Fruit fly (Drosophila melanogaster): ENCODE measurements around the gene Hsp23.

The Hsp23 gene

dm6 chr3L:9410754-9411423 lies 29.2 kb downstream of the Hsp23 start, which contains the start of the genes CG4022 and Cpsf5 (continued):
- TF ChIP-seq sc (optimal IDR thresholded peaks at IDR 0.05): no peak
- peak; percentile 16 for TF ChIP-seq sc (GFP tag; optimal IDR thresholded peaks at IDR 0.05)
- TF ChIP-seq Sry-δ (GFP tag; optimal IDR thresholded peaks at IDR 0.05): peak; percentile 42
- TF ChIP-seq HmgZ (tag; optimal IDR thresholded peaks at IDR 0.05): peak; percentile 91
- TF ChIP-seq Ada2b (GFP tag; IDR thresholded peaks at IDR 0.05): peak; percentile 78
- no peak for TF ChIP-seq CG6813 (GFP tag; optimal IDR thresholded peaks at IDR 0.05)
- peak; percentile 97 for TF ChIP-seq abd-A (tag; optimal IDR thresholded peaks at IDR 0.05)
- TF ChIP-seq hkb (optimal IDR thresholded peaks at IDR 0.05): no peak
- peak; percentile 87 for TF ChIP-seq hkb (GFP tag; IDR thresholded peaks at IDR 0.05)
- TF ChIP-seq schlank (tag; optimal IDR thresholded peaks at IDR 0.05): peak; percentile 63
- TF ChIP-seq Xrp1 (GFP tag; IDR thresholded peaks at IDR 0.05): peak; percentile 89
- TF ChIP-seq kni (GFP tag; optimal IDR thresholded peaks at IDR 0.05): peak; percentile 93
- TF ChIP-seq unpg (GFP tag; optimal IDR thresholded peaks at IDR 0.05): peak; percentile 87
- TF ChIP-seq tll (GFP tag; optimal IDR thresholded peaks at IDR 0.05): no peak
- TF ChIP-seq Bgb (GFP tag; IDR thresholded peaks at IDR 0.05; ENCODE audit: partially characterized antibody): peak; percentile 23; the same call in 1 of the 2 replicates
- TF ChIP-seq B-H1 (GFP tag; IDR thresholded peaks at IDR 0.05): peak; percentile 63; the same call in 2 of the 3 replicates
- TF ChIP-seq row (GFP tag; IDR thresholded peaks at IDR 0.05): peak; percentile 95
- TF ChIP-seq bowl (GFP tag; IDR thresholded peaks at IDR 0.05): 0 out of 2 replicates have a peak, but pooled peaks have one; percentile 13
- peak; percentile 85 for TF ChIP-seq CG4617 (GFP tag; optimal IDR thresholded peaks at IDR 0.05; ENCODE audit: borderline replicate concordance)
- no peak for TF ChIP-seq usp (GFP tag; optimal IDR thresholded peaks at IDR 0.05)
- TF ChIP-seq Dad (GFP tag; optimal IDR thresholded peaks at IDR 0.05): peak; percentile 34
- peak; percentile 89 for TF ChIP-seq sug (tag; optimal IDR thresholded peaks at IDR 0.05)
- no peak for TF ChIP-seq CG3726 (GFP tag; IDR thresholded peaks at IDR 0.05)
- peak; percentile 79 for TF ChIP-seq CG6689 (GFP tag; IDR thresholded peaks at IDR 0.05)
- peak; percentile 92 for TF ChIP-seq sens (GFP tag)
- peak; percentile 73 for TF ChIP-seq mam (GFP tag; optimal IDR thresholded peaks at IDR 0.05)
- TF ChIP-seq hb (GFP tag; IDR thresholded peaks at IDR 0.05; ENCODE audit: partially characterized antibody): no peak
- TF ChIP-seq ash1 (GFP tag; optimal IDR thresholded peaks at IDR 0.05): no peak
- TF ChIP-seq CG1832 (GFP tag; optimal IDR thresholded peaks at IDR 0.05): no peak
- TF ChIP-seq fd3F (GFP tag; optimal IDR thresholded peaks at IDR 0.05): peak; percentile 87
- peak; percentile 91 for TF ChIP-seq CoRest (tag; optimal IDR thresholded peaks at IDR 0.05)
- TF ChIP-seq Spps (tag; optimal IDR thresholded peaks at IDR 0.05): peak; percentile 67
- TF ChIP-seq Tbp (GFP tag; optimal IDR thresholded peaks at IDR 0.05): no peak
- TF ChIP-seq CG17912 (GFP tag; optimal IDR thresholded peaks at IDR 0.05): peak; percentile 56
- peak; percentile 80 for TF ChIP-seq CG10654 (GFP tag; optimal IDR thresholded peaks at IDR 0.05)
- TF ChIP-seq CG14667 (GFP tag; IDR thresholded peaks at IDR 0.05): peak; percentile 68
- no peak for TF ChIP-seq crc (GFP tag; optimal IDR thresholded peaks at IDR 0.05)
- peak; percentile 81 for TF ChIP-seq tin (GFP tag; optimal IDR thresholded peaks at IDR 0.05)
- TF ChIP-seq CG2875 (GFP tag; optimal IDR thresholded peaks at IDR 0.05): peak; percentile 47
- peak in 1 of 2 experiments; percentile 53 for TF ChIP-seq crp (GFP tag; optimal IDR thresholded peaks at IDR 0.05)
- peak; percentile 38; the same call in 1 of the 2 replicates for TF ChIP-seq Rx (GFP tag; IDR thresholded peaks at IDR 0.05)
- TF ChIP-seq gro (GFP tag; optimal IDR thresholded peaks at IDR 0.05): peak; percentile 23
- no peak for TF ChIP-seq fru (optimal IDR thresholded peaks at IDR 0.05)
- peak; percentile 62; the same call in 1 of the 2 replicates for TF ChIP-seq Awh (GFP tag; IDR thresholded peaks at IDR 0.05)
- peak; percentile 67 for TF ChIP-seq Fer2 (tag; optimal IDR thresholded peaks at IDR 0.05)
- peak; percentile 84 for TF ChIP-seq sqz (GFP tag; optimal IDR thresholded peaks at IDR 0.05)
- TF ChIP-seq CG2678 (tag; optimal IDR thresholded peaks at IDR 0.05): peak; percentile 85
- no peak for TF ChIP-seq fd102C (GFP tag; optimal IDR thresholded peaks at IDR 0.05)
- TF ChIP-seq E2f2 (GFP tag; IDR thresholded peaks at IDR 0.05): peak; percentile 70
- peak; percentile 66 for TF ChIP-seq CG1024 (GFP tag; IDR thresholded peaks at IDR 0.05)

All from whole organism, embryonic.